Worm (Caenorhabditis elegans) whole organism, L4/young adult: ENCODE results near the gene dop-6.

Source experiments
- W03F9.2 ChIP-seq: fragments of 150-350 bp; optimal IDR thresholded peaks from 2 replicates; lab custom pipeline; 2014; ENCODE audit warnings: missing biosample characterization, missing genetic modification characterization
- dao-5 ChIP-seq: sonication (generic microtip); optimal IDR thresholded peaks from 2 replicates; lab custom pipeline; 2016; ENCODE audit warnings: missing genotype, missing genetic modification characterization, moderate library complexity, missing compliant biosample characterization
- him-1 ChIP-seq: sonication (generic microtip); optimal IDR thresholded peaks from 2 replicates; lab custom pipeline; 2016; ENCODE audit warnings: missing genotype, missing genetic modification reagents, missing genetic modification characterization, missing compliant biosample characterization

- TF ChIP-seq him-1 (tag; lab: Kevin White, UChicago) (no peak), dao-5 (tag; lab: Kevin White, UChicago) (no peak), W03F9.2 (no peak)
Measured at ce11 chrX:4357467-4357866, 36.8 kb downstream of the dop-6 start, which contains the start of gene F14H12.6.
